Worm (Caenorhabditis elegans) whole organism, L4/young adult: Measurements from ENCODE around the gene T20B5.2.

Experiments
- W03F9.2 ChIP-seq: fragments of 150-350 bp; optimal IDR thresholded peaks from 2 replicates; lab custom pipeline; 2014; ENCODE audit warnings: missing biosample characterization, missing genetic modification characterization
- dao-5 ChIP-seq: sonication (generic microtip); optimal IDR thresholded peaks from 2 replicates; lab custom pipeline; 2016; ENCODE audit warnings: missing genotype, missing genetic modification characterization, moderate library complexity, missing compliant biosample characterization
- him-1 ChIP-seq: sonication (generic microtip); optimal IDR thresholded peaks from 2 replicates; lab custom pipeline; 2016; ENCODE audit warnings: missing genotype, missing genetic modification reagents, missing genetic modification characterization, missing compliant biosample characterization

DNA sequence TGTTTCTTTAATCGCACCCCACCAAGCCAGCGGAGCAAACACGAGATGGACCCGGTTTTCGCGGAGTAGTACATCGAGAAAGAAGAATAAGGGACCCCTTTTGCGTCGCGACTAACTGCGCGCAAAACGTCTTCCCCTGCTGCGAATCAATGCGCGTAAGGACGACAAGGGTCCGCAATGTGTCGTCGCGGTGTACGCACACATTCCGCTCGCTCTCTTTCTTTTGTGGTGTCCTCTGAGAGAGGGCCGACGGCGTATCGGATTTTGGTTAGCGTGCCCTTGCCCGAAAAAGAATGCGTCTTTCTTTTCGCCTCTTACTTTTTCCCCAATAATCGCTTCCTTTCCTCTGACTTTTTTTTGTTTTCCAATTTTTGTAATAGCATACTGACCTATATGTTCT, 6.9 kb downstream of the T20B5.2 start:
- TF ChIP-seq dao-5 (tag; lab: Kevin White, UChicago) (no peak), him-1 (peak; percentile 95), W03F9.2 (no peak)
